Fruit fly (Drosophila melanogaster): ENCODE measurements around the gene brwl.

Gene brwl

dm6 chr2L:9616654-9617053, 48.0 kb downstream of the brwl start (continued):
- peak; percentile 29 for TF ChIP-seq Vsx1 (GFP tag; optimal IDR thresholded peaks at IDR 0.05)
- no peak for TF ChIP-seq CG32767 (GFP tag; IDR thresholded peaks at IDR 0.05)
- peak; percentile 61 for TF ChIP-seq CG11504 (tag; optimal IDR thresholded peaks at IDR 0.05)
- TF ChIP-seq nerfin-1 (tag; optimal IDR thresholded peaks at IDR 0.05), result no peak
- TF ChIP-seq CG11696 (GFP tag; IDR thresholded peaks at IDR 0.05), result no peak
- no peak; the same call in 2 of the 3 replicates for TF ChIP-seq CG14050 (GFP tag; IDR thresholded peaks at IDR 0.05)
- TF ChIP-seq p53 (GFP tag; optimal IDR thresholded peaks at IDR 0.05), result no peak
- TF ChIP-seq CG2712 (tag; optimal IDR thresholded peaks at IDR 0.05), result peak; percentile 6
- no peak for TF ChIP-seq cad (GFP tag; optimal IDR thresholded peaks at IDR 0.05)
- TF ChIP-seq bbx (GFP tag; IDR thresholded peaks at IDR 0.05; ENCODE audit: partially characterized antibody), result peak; percentile 84
- TF ChIP-seq sd (tag; optimal IDR thresholded peaks at IDR 0.05), result peak; percentile 28
- TF ChIP-seq CG10267 (tag; optimal IDR thresholded peaks at IDR 0.05), result peak; percentile 39
- TF ChIP-seq klu (GFP tag; IDR thresholded peaks at IDR 0.05), result no peak
- no peak for TF ChIP-seq B-H1 (GFP tag; IDR thresholded peaks at IDR 0.05)
- 0 out of 3 replicates have a peak, but pooled peaks have one; percentile 23 for TF ChIP-seq so (GFP tag; IDR thresholded peaks at IDR 0.05)
- peak; percentile 39 for TF ChIP-seq wek (GFP tag; optimal IDR thresholded peaks at IDR 0.05)
- TF ChIP-seq Doc3 (GFP tag; IDR thresholded peaks at IDR 0.05; ENCODE audit: partially characterized antibody), result peak; percentile 58
- no peak for TF ChIP-seq CG14667 (GFP tag; IDR thresholded peaks at IDR 0.05)
- TF ChIP-seq chinmo (GFP tag; IDR thresholded peaks at IDR 0.05; ENCODE audit: partially characterized antibody), result peak; percentile 82; the same call in 2 of the 4 replicates
- TF ChIP-seq cato (GFP tag; optimal IDR thresholded peaks at IDR 0.05; ENCODE audit: borderline replicate concordance), result no peak
- peak; percentile 50 for TF ChIP-seq Deaf1 (tag; optimal IDR thresholded peaks at IDR 0.05)
- TF ChIP-seq CG18619 (GFP tag; optimal IDR thresholded peaks at IDR 0.05), result no peak
- TF ChIP-seq NK7.1 (GFP tag; optimal IDR thresholded peaks at IDR 0.05), result no peak
- TF ChIP-seq CG1832 (GFP tag; optimal IDR thresholded peaks at IDR 0.05), result no peak
- no peak for TF ChIP-seq ap (GFP tag; IDR thresholded peaks at IDR 0.05)
- peak; percentile 68 for TF ChIP-seq CG2120 (GFP tag; optimal IDR thresholded peaks at IDR 0.05)
- TF ChIP-seq sna (GFP tag; IDR thresholded peaks at IDR 0.05; ENCODE audit: partially characterized antibody), result peak; percentile 42; the same call in 1 of the 2 replicates
- TF ChIP-seq CG6683 (GFP tag; optimal IDR thresholded peaks at IDR 0.05), result no peak
- peak; percentile 21 for TF ChIP-seq az2 (GFP tag; optimal IDR thresholded peaks at IDR 0.05)
- peak; percentile 6; the same call in 1 of the 2 replicates for TF ChIP-seq CG6272 (GFP tag; IDR thresholded peaks at IDR 0.05)
- TF ChIP-seq z (GFP tag; IDR thresholded peaks at IDR 0.05), result peak; percentile 72; the same call in 2 of the 3 replicates
- TF ChIP-seq tll (GFP tag; optimal IDR thresholded peaks at IDR 0.05), result no peak
- no peak; the same call in 1 of the 2 replicates for TF ChIP-seq CG5953 (GFP tag; IDR thresholded peaks at IDR 0.05)
- TF ChIP-seq CG15514 (GFP tag; optimal IDR thresholded peaks at IDR 0.05), result peak; percentile 76
- TF ChIP-seq CG10321 (GFP tag; IDR thresholded peaks at IDR 0.05), result no peak
- no peak for TF ChIP-seq CG10565 (GFP tag; optimal IDR thresholded peaks at IDR 0.05)
- TF ChIP-seq bsh (GFP tag; optimal IDR thresholded peaks at IDR 0.05), result peak in 1 of 2 experiments; percentile 16
- no peak for TF ChIP-seq hkb (optimal IDR thresholded peaks at IDR 0.05)
- peak; percentile 42 for TF ChIP-seq hkb (GFP tag; IDR thresholded peaks at IDR 0.05)
- TF ChIP-seq hb (GFP tag; IDR thresholded peaks at IDR 0.05; ENCODE audit: partially characterized antibody), result peak; percentile 60; the same call in 1 of the 3 replicates
- TF ChIP-seq CG13287 (GFP tag; IDR thresholded peaks at IDR 0.05; ENCODE audit: partially characterized antibody), result peak; percentile 84
- peak; percentile 40 for TF ChIP-seq CG13123 (GFP tag; optimal IDR thresholded peaks at IDR 0.05)
- peak; percentile 80 for TF ChIP-seq CG12769 (tag; optimal IDR thresholded peaks at IDR 0.05)
- no peak for TF ChIP-seq ttk (GFP tag; IDR thresholded peaks at IDR 0.05)
- no peak for TF ChIP-seq rib (GFP tag; IDR thresholded peaks at IDR 0.05)
- TF ChIP-seq CHES-1-like (GFP tag; optimal IDR thresholded peaks at IDR 0.05), result peak; percentile 39
- 0 out of 2 replicates have a peak, but pooled peaks have one; percentile 9 for TF ChIP-seq CG6689 (GFP tag; IDR thresholded peaks at IDR 0.05)
- TF ChIP-seq Ptx1 (GFP tag; IDR thresholded peaks at IDR 0.05), result peak; percentile 29; the same call in 1 of the 2 replicates
- peak; percentile 58 for TF ChIP-seq dm (GFP tag; optimal IDR thresholded peaks at IDR 0.05)
- TF ChIP-seq CG4854 (GFP tag; optimal IDR thresholded peaks at IDR 0.05), result no peak
